Fruit fly (Drosophila melanogaster) whole organism, wandering third instar larva: ENCODE results near the gene Pect.
A peak's percentile ranks its signal among the peaks of the same experiment; 100 is the strongest.
"Not testable (repeated sequence)": the region's sequence is repeated elsewhere in the genome, so short reads cannot be mapped to it uniquely, and the experiment has no call there.

ENCODE experiments used
- Dfd ChIP-seq: fragments of >200 bp; optimal IDR thresholded peaks from 2 replicates; lab custom pipeline; 2017; ENCODE audit warnings: missing biosample characterization, missing genetic modification characterization
- HLH106 ChIP-seq: fragments of 200-800 bp; optimal IDR thresholded peaks from 3 replicates; lab custom pipeline; 2019; ENCODE audit warnings: missing biosample characterization, mild to moderate bottlenecking, missing genetic modification characterization, moderate library complexity
- Hr78 ChIP-seq: fragments of >200 bp; optimal IDR thresholded peaks from 2 replicates; lab custom pipeline; 2017; ENCODE audit warnings: missing biosample characterization, missing genetic modification characterization
- Jra ChIP-seq: sonication (Bioruptor generic); optimal IDR thresholded peaks from 2 replicates; lab custom pipeline; 2016; ENCODE audit warnings: missing biosample characterization, missing genetic modification characterization
- N ChIP-seq: fragments of >200 bp; optimal IDR thresholded peaks from 2 replicates; lab custom pipeline; 2018; ENCODE audit warnings: missing biosample characterization, missing external identifiers, missing genetic modification characterization
- OdsH ChIP-seq: fragments of 200-800 bp; sonication (Bioruptor generic); optimal IDR thresholded peaks from 2 replicates; lab custom pipeline; 2016; ENCODE audit warnings: missing biosample characterization, mild to moderate bottlenecking, missing genetic modification characterization
- dsf ChIP-seq: sonication (Bioruptor generic); optimal IDR thresholded peaks from 2 replicates; lab custom pipeline; 2016; ENCODE audit warnings: missing biosample characterization, missing genetic modification characterization, borderline replicate concordance
- ey ChIP-seq: fragments of 200-800 bp; sonication (Bioruptor generic); optimal IDR thresholded peaks from 2 replicates; lab custom pipeline; 2016; ENCODE audit warnings: missing biosample characterization, missing genetic modification characterization
- h ChIP-seq: fragments of 200-800 bp; sonication (Bioruptor generic); optimal IDR thresholded peaks from 3 replicates; lab custom pipeline; 2016; ENCODE audit warnings: missing biosample characterization, mild to moderate bottlenecking, missing genetic modification characterization
- lola ChIP-seq: fragments of >200 bp; optimal IDR thresholded peaks from 2 replicates; lab custom pipeline; 2017; ENCODE audit warnings: missing biosample characterization, missing genetic modification characterization
- sage ChIP-seq: fragments of 200-800 bp; sonication (Bioruptor generic); optimal IDR thresholded peaks from 2 replicates; lab custom pipeline; 2016; ENCODE audit warnings: missing biosample characterization, mild to moderate bottlenecking, missing genetic modification characterization
- sv ChIP-seq: fragments of 200-800 bp; sonication (Bioruptor generic); optimal IDR thresholded peaks from 3 replicates; lab custom pipeline; 2016; ENCODE audit warnings: missing biosample characterization, missing genetic modification characterization
- tai ChIP-seq: sonication (Bioruptor generic); optimal IDR thresholded peaks from 2 replicates; lab custom pipeline; 2016; ENCODE audit warnings: missing biosample characterization, missing genetic modification characterization
- usp ChIP-seq: fragments of >200 bp; optimal IDR thresholded peaks from 2 replicates; lab custom pipeline; 2017; ENCODE audit warnings: missing biosample characterization, missing genetic modification characterization

DNA sequence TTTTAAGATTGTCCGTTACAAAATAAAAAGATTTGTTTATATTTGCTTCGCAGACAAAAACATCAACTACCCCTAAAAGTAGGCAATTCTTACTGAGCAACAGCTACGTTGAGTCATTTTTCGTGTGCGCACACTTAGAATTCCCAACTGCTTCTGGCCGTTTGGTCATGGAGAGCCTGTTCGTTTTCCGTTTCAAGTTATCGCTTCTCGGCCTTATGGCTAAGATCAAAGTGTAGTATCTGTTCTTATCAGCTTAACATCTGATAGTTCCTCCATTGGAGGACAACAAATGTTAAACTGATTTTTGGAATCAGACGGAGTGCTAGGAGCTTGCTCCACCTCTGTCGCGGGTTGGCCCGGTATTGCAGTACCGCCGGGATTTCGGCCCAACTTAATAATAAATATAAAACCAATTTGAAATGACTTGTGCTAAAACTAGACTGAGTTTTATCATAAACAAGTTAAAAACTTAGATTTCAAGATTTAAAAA is 12.1 kb downstream of the Pect start:
- not testable (repeated sequence) for TF ChIP-seq sage; Jra (GFP tag; lab: Kevin White, UChicago); lola; usp; dsf; Hr78 (GFP tag; lab: Kevin White, UChicago); N (GFP tag; lab: Kevin White, UChicago); sv (GFP tag; lab: Kevin White, UChicago); tai (GFP tag; lab: Kevin White, UChicago); Dfd
- TF ChIP-seq OdsH (GFP tag; lab: Kevin White, UChicago) = peak; percentile 25
- TF ChIP-seq ey (GFP tag; lab: Kevin White, UChicago) = peak; percentile 6
- TF ChIP-seq h = peak; percentile 77
- peak; percentile 43 for TF ChIP-seq HLH106 (tag; lab: Kevin White, UChicago)
